Fruit fly (Drosophila melanogaster) whole organism, embryonic: ENCODE measurements around the gene Acat2.

Source experiments
- Aef1 ChIP-seq: fragments of 200-800 bp; sonication (Bioruptor generic); IDR thresholded peaks from 3 replicates; pipeline ENCODE4 v1.3.6; 2022; ENCODE audit warnings: missing biosample characterization, missing genetic modification characterization
- BEAF-32 ChIP-seq: fragments of 200-800 bp; sonication (Bioruptor generic); optimal IDR thresholded peaks from 3 replicates; lab custom pipeline; 2017; ENCODE audit warnings: missing biosample characterization, missing genetic modification characterization, mild to moderate bottlenecking, moderate library complexity, missing genetic modification reagents
- CG10321 ChIP-seq: fragments of 200-800 bp; sonication (Bioruptor generic); IDR thresholded peaks from 2 replicates; pipeline ENCODE4 v1.3.6; 2022; ENCODE audit warnings: missing biosample characterization, missing genetic modification characterization
- CG10979 ChIP-seq: fragments of 200-800 bp; sonication (Bioruptor generic); optimal IDR thresholded peaks from 2 replicates; lab custom pipeline; 2018; ENCODE audit warnings: missing biosample characterization, mild to moderate bottlenecking, missing genetic modification characterization, moderate library complexity
- CG11247 ChIP-seq: fragments of 200-800 bp; sonication (Bioruptor generic); IDR thresholded peaks from 2 replicates; pipeline ENCODE4 v1.3.6; 2022; ENCODE audit warnings: missing biosample characterization, missing genetic modification characterization
- CG11560 ChIP-seq: fragments of 200-800 bp; sonication (Bioruptor generic); IDR thresholded peaks from 3 replicates; pipeline ENCODE4 v1.3.6; 2022; ENCODE audit warnings: missing biosample characterization, missing genetic modification characterization
- CG12155 ChIP-seq: fragments of 200-800 bp; sonication (Bioruptor generic); optimal IDR thresholded peaks from 3 replicates; lab custom pipeline; 2016; ENCODE audit warnings: missing biosample characterization, missing genetic modification characterization
- CG12391 ChIP-seq: fragments of 200-800 bp; sonication (Bioruptor generic); optimal IDR thresholded peaks from 3 replicates; lab custom pipeline; 2018; ENCODE audit warnings: missing biosample characterization, mild to moderate bottlenecking, missing genetic modification characterization, moderate library complexity
- CG13296 ChIP-seq: fragments of 200-800 bp; sonication (Bioruptor generic); optimal IDR thresholded peaks from 3 replicates; lab custom pipeline; 2018; ENCODE audit warnings: missing biosample characterization, mild to moderate bottlenecking, missing genetic modification characterization
- CG16813 ChIP-seq: fragments of 200-800 bp; sonication (Bioruptor generic); IDR thresholded peaks from 3 replicates; pipeline ENCODE4 v1.3.6; 2022; ENCODE audit warnings: missing biosample characterization, missing genetic modification characterization; ENCODE audit not compliant: partially characterized antibody
- CG17361 ChIP-seq: fragments of 200-800 bp; sonication (Bioruptor generic); IDR thresholded peaks from 3 replicates; pipeline ENCODE4 v1.3.6; 2022; ENCODE audit warnings: missing biosample characterization, missing genetic modification characterization
- CG17385 ChIP-seq: fragments of 200-800 bp; sonication (Bioruptor generic); optimal IDR thresholded peaks from 3 replicates; lab custom pipeline; 2018; ENCODE audit warnings: missing biosample characterization, mild to moderate bottlenecking, missing genetic modification characterization
- CG17912 ChIP-seq: fragments of 200-800 bp; sonication (Bioruptor generic); optimal IDR thresholded peaks from 2 replicates; lab custom pipeline; 2018; ENCODE audit warnings: missing biosample characterization, mild to moderate bottlenecking, missing genetic modification characterization
- CG1792 ChIP-seq: fragments of 200-800 bp; sonication (Bioruptor generic); optimal IDR thresholded peaks from 2 replicates; lab custom pipeline; 2016; ENCODE audit warnings: missing biosample characterization, missing genetic modification characterization
- CG2678 ChIP-seq: fragments of 200-800 bp; sonication (Bioruptor generic); optimal IDR thresholded peaks from 3 replicates; lab custom pipeline; 2019; ENCODE audit warnings: missing biosample characterization, mild to moderate bottlenecking, missing genetic modification characterization, moderate library complexity
- CG2889 ChIP-seq: fragments of 200-800 bp; sonication (Bioruptor generic); IDR thresholded peaks from 3 replicates; pipeline ENCODE4 v1.3.6; 2022; ENCODE audit warnings: missing biosample characterization, missing genetic modification characterization
- CG34224 ChIP-seq: fragments of 200-800 bp; sonication (Bioruptor generic); IDR thresholded peaks from 3 replicates; pipeline ENCODE4 v1.3.6; 2022; ENCODE audit warnings: missing biosample characterization, missing genetic modification characterization; ENCODE audit not compliant: partially characterized antibody
- CG3995 ChIP-seq: fragments of 200-800 bp; sonication (Bioruptor generic); optimal IDR thresholded peaks from 3 replicates; lab custom pipeline; 2016; ENCODE audit warnings: missing biosample characterization, missing genetic modification characterization
- CG4617 ChIP-seq: fragments of 200-800 bp; sonication (Bioruptor generic); optimal IDR thresholded peaks from 3 replicates; lab custom pipeline; 2016; ENCODE audit warnings: missing biosample characterization, missing genetic modification characterization, borderline replicate concordance
- CG4820 ChIP-seq: fragments of 200-800 bp; sonication (Bioruptor generic); optimal IDR thresholded peaks from 3 replicates; lab custom pipeline; 2016; ENCODE audit warnings: missing biosample characterization, missing genetic modification characterization
- CG6689 ChIP-seq: fragments of 200-800 bp; sonication (Bioruptor generic); IDR thresholded peaks from 2 replicates; pipeline ENCODE4 v1.3.6; 2022; ENCODE audit warnings: missing biosample characterization, missing genetic modification characterization
- CG6813 ChIP-seq: fragments of 200-800 bp; sonication (Bioruptor generic); optimal IDR thresholded peaks from 2 replicates; lab custom pipeline; 2017; ENCODE audit warnings: missing biosample characterization, missing genetic modification characterization, mild to moderate bottlenecking, moderate library complexity, missing genetic modification reagents
- CG6854 ChIP-seq: fragments of 200-800 bp; sonication (Bioruptor generic); optimal IDR thresholded peaks from 3 replicates; lab custom pipeline; 2017; ENCODE audit warnings: missing biosample characterization, mild to moderate bottlenecking, missing genetic modification characterization
- CG7271 ChIP-seq: fragments of 200-800 bp; sonication (Bioruptor generic); optimal IDR thresholded peaks from 2 replicates; lab custom pipeline; 2018; ENCODE audit warnings: missing biosample characterization, mild to moderate bottlenecking, missing genetic modification characterization, moderate library complexity
- CG9797 ChIP-seq: fragments of 200-800 bp; sonication (Bioruptor generic); optimal IDR thresholded peaks from 3 replicates; lab custom pipeline; 2018; ENCODE audit warnings: missing biosample characterization, mild to moderate bottlenecking, missing genetic modification characterization
- CG9876 ChIP-seq: fragments of 200-800 bp; sonication (Bioruptor generic); optimal IDR thresholded peaks from 2 replicates; lab custom pipeline; 2016; ENCODE audit warnings: missing biosample characterization, missing genetic modification characterization
- Dfd ChIP-seq, 2 experiments: fragments of >200 bp; optimal IDR thresholded peaks; 2 replicates each; lab custom pipeline; 2017; ENCODE audit warnings: missing biosample characterization in 2 of 2, missing genetic modification characterization in 2 of 2
- E2f1 ChIP-seq: fragments of 200-800 bp; sonication (Bioruptor generic); IDR thresholded peaks from 2 replicates; pipeline ENCODE4 v1.3.6; 2022; ENCODE audit warnings: missing biosample characterization, missing genetic modification characterization
- Ets97D ChIP-seq: fragments of 200-800 bp; sonication (Bioruptor generic); optimal IDR thresholded peaks from 3 replicates; lab custom pipeline; 2016; ENCODE audit warnings: missing biosample characterization, missing genetic modification characterization
- Gsc ChIP-seq: fragments of 200-800 bp; sonication (Bioruptor generic); IDR thresholded peaks from 2 replicates; pipeline ENCODE4 v1.3.6; 2022; ENCODE audit warnings: missing biosample characterization, missing genetic modification characterization
- Gug ChIP-seq: fragments of 200-800 bp; sonication (Bioruptor generic); IDR thresholded peaks from 4 replicates; pipeline ENCODE4 v1.3.6; 2022; ENCODE audit warnings: missing biosample characterization, missing genetic modification characterization
- HHEX ChIP-seq: fragments of 200-800 bp; sonication (Bioruptor generic); optimal IDR thresholded peaks from 3 replicates; lab custom pipeline; 2017; ENCODE audit warnings: missing biosample characterization, mild to moderate bottlenecking, missing genetic modification characterization, missing genetic modification reagents
- HLH4C ChIP-seq: fragments of 200-800 bp; sonication (Bioruptor generic); IDR thresholded peaks from 3 replicates; pipeline ENCODE4 v1.3.6; 2022; ENCODE audit warnings: missing biosample characterization, missing genetic modification characterization; ENCODE audit not compliant: partially characterized antibody
- Mad ChIP-seq: fragments of 200-800 bp; sonication (Bioruptor generic); optimal IDR thresholded peaks from 2 replicates; lab custom pipeline; 2016; ENCODE audit warnings: missing biosample characterization, missing genetic modification characterization
- Meics ChIP-seq: fragments of 200-800 bp; sonication (Bioruptor generic); optimal IDR thresholded peaks from 2 replicates; lab custom pipeline; 2017; ENCODE audit warnings: missing biosample characterization, mild to moderate bottlenecking, missing genetic modification characterization
- Sin3A ChIP-seq: fragments of >200 bp; optimal IDR thresholded peaks from 2 replicates; lab custom pipeline; 2018
- chif ChIP-seq, 2 experiments: fragments of 200-800 bp; sonication (Bioruptor generic); optimal IDR thresholded peaks; 3 replicates each; lab custom pipeline; 2016; ENCODE audit warnings: missing biosample characterization in 2 of 2, missing genetic modification characterization in 2 of 2
- danr ChIP-seq: fragments of 200-800 bp; sonication (Bioruptor generic); IDR thresholded peaks from 2 replicates; pipeline ENCODE4 v1.3.6; 2022; ENCODE audit warnings: missing biosample characterization, missing genetic modification characterization
- ewg ChIP-seq: fragments of 200-800 bp; sonication (Bioruptor generic); optimal IDR thresholded peaks from 3 replicates; lab custom pipeline; 2017; ENCODE audit warnings: mild to moderate bottlenecking, missing biosample characterization, missing genetic modification reagents, missing genetic modification characterization
- gcm2 ChIP-seq: fragments of 200-800 bp; sonication (Bioruptor generic); optimal IDR thresholded peaks from 2 replicates; lab custom pipeline; 2016; ENCODE audit warnings: missing biosample characterization, missing genetic modification characterization
- lbe ChIP-seq: fragments of 200-800 bp; sonication (Bioruptor generic); optimal IDR thresholded peaks from 2 replicates; lab custom pipeline; 2016; ENCODE audit warnings: missing biosample characterization, mild to moderate bottlenecking, missing genetic modification characterization
- otp ChIP-seq: fragments of 200-800 bp; sonication (Bioruptor generic); IDR thresholded peaks from 3 replicates; pipeline ENCODE4, ENCODE4 v1.3.6; 2022; ENCODE audit warnings: missing biosample characterization, missing genetic modification characterization
- pzg ChIP-seq: fragments of 200-800 bp; sonication (Bioruptor generic); optimal IDR thresholded peaks from 3 replicates; lab custom pipeline; 2018; ENCODE audit warnings: missing biosample characterization, mild to moderate bottlenecking, missing genetic modification characterization, moderate library complexity
- tgo ChIP-seq: fragments of 200-800 bp; sonication (Bioruptor generic); IDR thresholded peaks from 3 replicates; pipeline ENCODE4 v1.3.6; 2022; ENCODE audit warnings: missing biosample characterization, missing genetic modification characterization
- tna ChIP-seq: fragments of 200-800 bp; sonication (Bioruptor generic); IDR thresholded peaks from 2 replicates; pipeline ENCODE4 v1.3.6; 2022; ENCODE audit warnings: missing biosample characterization, missing genetic modification characterization; ENCODE audit not compliant: partially characterized antibody
- trh ChIP-seq: fragments of 200-800 bp; sonication (Bioruptor generic); optimal IDR thresholded peaks from 2 replicates; lab custom pipeline; 2016; ENCODE audit warnings: missing biosample characterization, missing genetic modification characterization
- usp ChIP-seq: fragments of >200 bp; optimal IDR thresholded peaks from 2 replicates; lab custom pipeline; 2017; ENCODE audit warnings: missing biosample characterization, missing genetic modification characterization
- z ChIP-seq: fragments of 200-800 bp; sonication (Bioruptor generic); IDR thresholded peaks from 3 replicates; pipeline ENCODE4 v1.3.6; 2022; ENCODE audit warnings: missing biosample characterization, missing genetic modification characterization
- zfh1 ChIP-seq: fragments of 200-800 bp; sonication (Bioruptor generic); IDR thresholded peaks from 3 replicates; pipeline ENCODE4 v1.3.6; 2022; ENCODE audit warnings: missing biosample characterization, missing genetic modification characterization
- zfh2 ChIP-seq: fragments of 200-800 bp; sonication (Bioruptor generic); optimal IDR thresholded peaks from 2 replicates; lab custom pipeline; 2016; ENCODE audit warnings: missing biosample characterization, missing genetic modification characterization

Acat2 gene

DNA sequence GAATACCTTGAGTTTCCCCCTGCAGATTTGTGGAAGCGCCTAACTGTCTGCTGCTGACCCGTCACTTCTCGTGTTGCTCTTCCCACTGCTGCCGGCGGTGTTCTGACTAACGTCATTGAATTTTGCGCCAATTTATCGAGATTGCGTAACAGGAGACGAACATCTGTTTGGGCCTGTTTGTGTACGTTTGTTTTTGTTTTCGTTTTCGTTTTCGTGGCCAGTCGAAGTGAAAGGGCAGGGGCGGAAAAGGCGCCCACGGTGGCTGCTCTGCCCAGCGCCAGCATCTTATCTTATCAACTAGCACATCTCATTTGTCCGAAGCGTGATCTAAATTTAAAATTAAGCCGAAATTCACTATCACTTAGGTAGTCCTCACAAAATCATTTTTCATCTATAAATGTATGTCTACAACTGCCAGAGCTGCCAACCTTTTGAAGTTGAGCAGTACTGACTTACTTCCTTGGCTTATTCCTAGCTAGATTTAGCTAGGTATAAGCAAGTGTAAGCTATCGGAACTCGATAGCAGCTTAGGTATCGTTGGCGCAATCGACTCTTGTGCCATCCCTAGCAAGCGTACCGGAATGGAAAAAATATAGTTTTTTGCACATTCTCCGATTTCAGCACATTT lies 4.4 kb downstream of the Acat2 start, which contains the start of the genes Ctr9 and Nt5a (continued):
- TF ChIP-seq zfh2 (GFP tag; lab: Kevin White, UChicago) (peak; percentile 75), Ets97D (GFP tag; lab: Kevin White, UChicago) (peak; percentile 86), CG17912 (GFP tag; lab: Kevin White, UChicago) (peak; percentile 53), CG12155 (peak; percentile 52), CG4820 (no peak), CG34224 (GFP tag; lab: Robert Waterston, UW) (peak; percentile 81), CG4617 (GFP tag; lab: Kevin White, UChicago) (peak; percentile 98), otp (GFP tag; lab: Robert Waterston, UW) (no peak), CG12391 (tag; lab: Kevin White, UChicago) (peak; percentile 61), CG6813 (no peak), CG6854 (GFP tag; lab: Kevin White, UChicago) (no peak), E2f1 (GFP tag; lab: Robert Waterston, UW) (no peak), Gug (GFP tag; lab: Robert Waterston, UW) (peak; percentile 41; the same call in 1 of the 4 replicates), danr (GFP tag; lab: Robert Waterston, UW) (no peak), CG1792 (GFP tag; lab: Kevin White, UChicago) (peak; percentile 62), ewg (GFP tag; lab: Kevin White, UChicago) (no peak), CG13296 (GFP tag; lab: Kevin White, UChicago) (peak; percentile 21), trh (GFP tag; lab: Kevin White, UChicago) (no peak), gcm2 (GFP tag; lab: Kevin White, UChicago) (peak; percentile 51), z (GFP tag; lab: Robert Waterston, UW) (no peak), tgo (GFP tag; lab: Robert Waterston, UW) (no peak), CG11560 (tag; lab: Robert Waterston, UW) (no peak), CG16813 (GFP tag; lab: Robert Waterston, UW) (peak; percentile 76), pzg (GFP tag; lab: Kevin White, UChicago) (peak; percentile 94), CG6689 (GFP tag; lab: Robert Waterston, UW) (no peak), zfh1 (GFP tag; lab: Robert Waterston, UW) (0 out of 3 replicates have a peak, but pooled peaks have one; percentile 36), Dfd (GFP tag; optimal IDR thresholded peaks at IDR 0.05; lab: Kevin White, UChicago) (no peak), CG3995 (GFP tag; lab: Kevin White, UChicago) (peak; percentile 42), tna (GFP tag; lab: Robert Waterston, UW) (peak; percentile 63), HLH4C (GFP tag; lab: Robert Waterston, UW) (peak; percentile 72), CG2678 (tag; lab: Kevin White, UChicago) (no peak), CG17385 (GFP tag; lab: Kevin White, UChicago) (peak; percentile 8), CG9876 (GFP tag; lab: Kevin White, UChicago) (peak; percentile 44), lbe (GFP tag; lab: Kevin White, UChicago) (no peak), Mad (peak; percentile 38), usp (no peak), BEAF-32 (GFP tag; lab: Kevin White, UChicago) (peak; percentile 79), CG11247 (GFP tag; lab: Robert Waterston, UW) (peak; percentile 67; the same call in 1 of the 2 replicates), Aef1 (peak; percentile 49), Sin3A (lab: Kevin White, UChicago) (peak; percentile 80), chif (GFP tag; optimal IDR thresholded peaks at IDR 0.05; lab: Kevin White, UChicago) (peak in 1 of 2 experiments; percentile 36), Gsc (GFP tag; lab: Robert Waterston, UW) (no peak), CG10321 (GFP tag; lab: Robert Waterston, UW) (no peak), CG17361 (GFP tag; lab: Robert Waterston, UW) (no peak; the same call in 2 of the 3 replicates), Meics (GFP tag; lab: Kevin White, UChicago) (peak; percentile 45), CG2889 (GFP tag; lab: Robert Waterston, UW) (peak; percentile 34; the same call in 1 of the 3 replicates), CG9797 (GFP tag; lab: Kevin White, UChicago) (peak; percentile 37), CG10979 (tag; lab: Kevin White, UChicago) (peak; percentile 13), CG7271 (tag; lab: Kevin White, UChicago) (no peak), HHEX (GFP tag; lab: Kevin White, UChicago) (peak; percentile 8)
